Fruit fly (Drosophila melanogaster): ENCODE measurements around the gene CG13708.
A peak's percentile ranks its signal among the peaks of the same experiment; 100 is the strongest.

CG13708 gene

DNA sequence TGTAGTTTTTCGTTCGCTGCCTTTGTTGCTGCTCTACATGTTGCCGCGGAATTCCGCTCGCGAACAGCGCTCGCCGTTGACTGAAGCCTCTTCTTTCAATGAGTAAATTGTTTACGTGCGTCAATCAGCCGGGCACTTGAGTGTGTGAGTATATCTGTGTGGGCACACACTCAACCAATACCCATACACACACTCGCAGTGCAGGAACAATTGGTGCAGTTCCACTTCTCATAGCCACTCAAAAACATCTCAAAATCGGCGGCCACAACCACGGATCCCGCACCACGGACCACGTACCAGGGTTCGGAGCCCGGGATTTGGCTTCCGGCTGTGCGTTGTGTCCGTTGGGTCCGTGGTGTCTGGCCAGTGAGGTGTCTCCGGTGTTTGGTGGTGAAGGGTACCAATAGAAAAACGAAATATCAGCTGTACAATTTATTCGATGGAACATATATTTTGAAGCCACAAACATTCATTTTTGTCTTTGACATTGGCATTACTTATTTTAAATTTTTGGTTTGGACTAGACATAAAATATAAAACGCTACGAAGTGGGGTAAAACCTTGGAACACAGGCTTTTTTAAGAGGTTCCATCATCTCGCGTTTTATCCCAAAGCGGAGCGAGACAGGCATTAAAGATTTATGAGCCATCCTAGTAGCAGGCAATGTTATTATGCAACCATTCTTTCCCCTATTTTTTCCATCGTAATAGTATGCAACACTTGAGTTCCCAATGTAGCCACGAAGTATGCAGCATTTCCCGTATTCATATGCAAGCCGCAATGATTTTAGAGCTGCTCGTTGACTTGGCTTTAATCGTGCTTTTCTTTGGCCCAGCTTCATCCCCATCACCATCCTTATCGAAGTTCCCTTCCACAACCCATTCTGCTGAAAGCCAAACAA, 6.9 kb upstream of the CG13708 start, which contains the start of gene CG13707 (continued):
- no peak for TF ChIP-seq abd-A (tag; optimal IDR thresholded peaks at IDR 0.05)
- no peak for TF ChIP-seq CG13775 (GFP tag; optimal IDR thresholded peaks at IDR 0.05)
- TF ChIP-seq schlank (tag; optimal IDR thresholded peaks at IDR 0.05), result no peak
- TF ChIP-seq CG6765 (GFP tag; optimal IDR thresholded peaks at IDR 0.05), result no peak
- 0 out of 2 replicates have a peak, but pooled peaks have one; percentile 5 for TF ChIP-seq vvl (GFP tag; IDR thresholded peaks at IDR 0.05)
- TF ChIP-seq grn (GFP tag; optimal IDR thresholded peaks at IDR 0.05), result no peak
- TF ChIP-seq CG14441 (GFP tag; IDR thresholded peaks at IDR 0.05), result no peak
- no peak for TF ChIP-seq HmgZ (tag; optimal IDR thresholded peaks at IDR 0.05)
- no peak for TF ChIP-seq CG1832 (GFP tag; optimal IDR thresholded peaks at IDR 0.05)
- no peak for TF ChIP-seq CG11696 (GFP tag; IDR thresholded peaks at IDR 0.05)
- peak; percentile 50 for TF ChIP-seq CG11504 (tag; optimal IDR thresholded peaks at IDR 0.05)
- TF ChIP-seq esg (GFP tag; conservative IDR thresholded peaks at IDR 0.05), result no peak
- TF ChIP-seq CG4328 (GFP tag; optimal IDR thresholded peaks at IDR 0.05), result no peak
- TF ChIP-seq CG7786 (GFP tag; optimal IDR thresholded peaks at IDR 0.05), result no peak
- TF ChIP-seq CG3847 (GFP tag; IDR thresholded peaks at IDR 0.05), result no peak
- no peak for TF ChIP-seq CG11560 (tag; IDR thresholded peaks at IDR 0.05)
- no peak for TF ChIP-seq Dip3 (GFP tag; optimal IDR thresholded peaks at IDR 0.05)
- no peak for TF ChIP-seq croc (GFP tag; conservative IDR thresholded peaks at IDR 0.05)
- no peak for TF ChIP-seq hth (optimal IDR thresholded peaks at IDR 0.05)
- no peak for TF ChIP-seq Doc2 (GFP tag; IDR thresholded peaks at IDR 0.05)
- no peak for TF ChIP-seq unc-4 (GFP tag; IDR thresholded peaks at IDR 0.05; ENCODE audit: partially characterized antibody)
- TF ChIP-seq Gsc (GFP tag; IDR thresholded peaks at IDR 0.05), result no peak
- peak; percentile 32; the same call in 1 of the 2 replicates for TF ChIP-seq H2.0 (GFP tag; IDR thresholded peaks at IDR 0.05)
- no peak for TF ChIP-seq CG9215 (GFP tag; IDR thresholded peaks at IDR 0.05)
- no peak for TF ChIP-seq disco-r (GFP tag; optimal IDR thresholded peaks at IDR 0.05)
- TF ChIP-seq CG11085 (GFP tag; IDR thresholded peaks at IDR 0.05), result peak; percentile 27; the same call in 1 of the 2 replicates
- no peak for TF ChIP-seq CG8281 (tag; optimal IDR thresholded peaks at IDR 0.05)
- peak; percentile 96 for TF ChIP-seq z (GFP tag; IDR thresholded peaks at IDR 0.05)
- TF ChIP-seq fd64A (GFP tag; optimal IDR thresholded peaks at IDR 0.05), result peak; percentile 17
- TF ChIP-seq Awh (GFP tag; IDR thresholded peaks at IDR 0.05), result peak; percentile 59; the same call in 1 of the 2 replicates
- no peak for TF ChIP-seq CG33557 (GFP tag; optimal IDR thresholded peaks at IDR 0.05)
- no peak for TF ChIP-seq MESR4 (GFP tag; optimal IDR thresholded peaks at IDR 0.05)
- no peak for TF ChIP-seq CG8089 (GFP tag; optimal IDR thresholded peaks at IDR 0.05)
- TF ChIP-seq CG10366 (GFP tag; IDR thresholded peaks at IDR 0.05), result no peak
- TF ChIP-seq CG16813 (GFP tag; IDR thresholded peaks at IDR 0.05; ENCODE audit: partially characterized antibody), result no peak
- peak; percentile 17 for TF ChIP-seq CG9817 (tag; optimal IDR thresholded peaks at IDR 0.05)
- TF ChIP-seq HmgD (GFP tag; optimal IDR thresholded peaks at IDR 0.05), result no peak
- peak; percentile 3 for TF ChIP-seq Lhr (GFP tag; optimal IDR thresholded peaks at IDR 0.05)
- TF ChIP-seq br (optimal IDR thresholded peaks at IDR 0.05), result no peak
- no peak for TF ChIP-seq Deaf1 (tag; optimal IDR thresholded peaks at IDR 0.05)
- TF ChIP-seq ci (GFP tag; IDR thresholded peaks at IDR 0.05), result peak; percentile 54; the same call in 2 of the 3 replicates
- no peak for TF ChIP-seq klu (GFP tag; IDR thresholded peaks at IDR 0.05)
- TF ChIP-seq lbe (GFP tag; optimal IDR thresholded peaks at IDR 0.05), result no peak
- no peak for TF ChIP-seq HLHmδ (GFP tag; optimal IDR thresholded peaks at IDR 0.05)
- no peak for TF ChIP-seq CG8290 (GFP tag; optimal IDR thresholded peaks at IDR 0.05)
- peak in 1 of 2 experiments; percentile 30 for TF ChIP-seq CG8290 (tag; optimal IDR thresholded peaks at IDR 0.05)
- no peak for TF ChIP-seq Six4 (GFP tag; optimal IDR thresholded peaks at IDR 0.05)
- no peak for TF ChIP-seq CG1647 (GFP tag; optimal IDR thresholded peaks at IDR 0.05)
- TF ChIP-seq CG12236 (GFP tag; optimal IDR thresholded peaks at IDR 0.05), result no peak
- 0 out of 3 replicates have a peak, but pooled peaks have one; percentile 34 for TF ChIP-seq CG17361 (GFP tag; IDR thresholded peaks at IDR 0.05)
- no peak for TF ChIP-seq CG2129 (GFP tag; IDR thresholded peaks at IDR 0.05; ENCODE audit: partially characterized antibody)
